Worm (Caenorhabditis elegans): ENCODE results near the gene gbb-2.

The gbb-2 gene

DNA sequence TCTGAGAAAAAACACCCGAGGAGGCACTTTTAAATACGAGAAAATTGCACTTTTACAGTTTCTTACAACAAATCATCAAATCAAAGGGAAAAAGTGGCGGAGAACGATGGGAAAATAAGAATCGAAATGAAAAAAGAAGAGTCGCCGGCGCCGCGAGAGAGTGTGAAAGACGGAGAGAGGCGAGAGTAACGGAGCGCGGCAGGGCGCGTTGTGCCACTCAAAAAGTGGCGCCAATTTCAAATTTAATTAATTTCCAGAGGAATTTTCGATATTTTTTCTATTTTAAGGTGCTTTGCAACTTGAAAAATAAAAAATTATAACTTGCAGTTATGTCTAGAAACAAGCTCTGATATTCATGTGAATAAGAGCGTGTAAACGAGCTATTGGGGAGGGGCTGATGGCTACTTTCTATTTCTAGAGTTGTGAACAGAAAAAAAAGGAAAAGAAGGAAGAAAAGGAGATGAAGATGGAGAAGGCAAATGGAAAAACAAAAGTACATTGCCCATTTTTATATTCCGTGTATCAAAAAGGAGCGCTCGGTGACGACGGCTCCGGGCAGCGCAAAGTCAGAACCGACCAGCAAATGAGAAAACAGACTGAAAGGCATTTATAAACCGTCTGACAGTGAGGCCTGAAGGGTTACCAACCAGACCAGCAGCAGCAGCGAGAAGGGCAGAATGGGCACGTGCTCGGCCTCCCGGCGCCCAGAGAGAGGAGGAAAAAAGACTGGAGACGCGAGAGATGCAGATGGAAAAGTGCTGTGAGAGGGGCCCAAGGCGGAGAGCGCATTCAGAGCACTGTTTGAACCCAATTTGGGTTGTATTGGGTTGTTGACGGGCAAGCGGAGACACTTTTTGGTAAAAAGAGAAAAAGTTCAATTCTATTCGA, 35.4 kb downstream of the gbb-2 start:
- TF ChIP-seq hmg-4 (GFP tag; optimal IDR thresholded peaks at IDR 0.05) (no peak), hnd-1 (tag; optimal IDR thresholded peaks at IDR 0.05) (no peak), ceh-13 (GFP tag; optimal IDR thresholded peaks at IDR 0.05) (no peak), sea-1 (GFP tag; conservative IDR thresholded peaks at IDR 0.05) (no peak), ceh-36 (tag; optimal IDR thresholded peaks at IDR 0.05) (no peak), pes-1 (GFP tag; IDR thresholded peaks at IDR 0.05) (no peak), ets-7 (tag; optimal IDR thresholded peaks at IDR 0.05) (no peak), hmbx-1 (tag; optimal IDR thresholded peaks at IDR 0.05) (no peak), tra-4 (tag; optimal IDR thresholded peaks at IDR 0.05) (no peak), tbx-11 (GFP tag; IDR thresholded peaks at IDR 0.05) (no peak), aly-1 (tag; optimal IDR thresholded peaks at IDR 0.05) (no peak), flt-1 (GFP tag; IDR thresholded peaks at IDR 0.05) (no peak), scrt-1 (GFP tag; IDR thresholded peaks at IDR 0.05) (no peak)

ce11 chrIV:4469770-4470709, 36.5 kb downstream of the gbb-2 start:
- TF ChIP-seq tbx-37 (GFP tag; conservative IDR thresholded peaks at IDR 0.05) (no peak), ama-1 (optimal IDR thresholded peaks at IDR 0.05) (no peak), flt-1 (GFP tag; IDR thresholded peaks at IDR 0.05) (no peak), B0310.2 (tag; optimal IDR thresholded peaks at IDR 0.05) (no peak), hnd-1 (tag; optimal IDR thresholded peaks at IDR 0.05) (no peak), scrt-1 (GFP tag; IDR thresholded peaks at IDR 0.05) (no peak)

DNA sequence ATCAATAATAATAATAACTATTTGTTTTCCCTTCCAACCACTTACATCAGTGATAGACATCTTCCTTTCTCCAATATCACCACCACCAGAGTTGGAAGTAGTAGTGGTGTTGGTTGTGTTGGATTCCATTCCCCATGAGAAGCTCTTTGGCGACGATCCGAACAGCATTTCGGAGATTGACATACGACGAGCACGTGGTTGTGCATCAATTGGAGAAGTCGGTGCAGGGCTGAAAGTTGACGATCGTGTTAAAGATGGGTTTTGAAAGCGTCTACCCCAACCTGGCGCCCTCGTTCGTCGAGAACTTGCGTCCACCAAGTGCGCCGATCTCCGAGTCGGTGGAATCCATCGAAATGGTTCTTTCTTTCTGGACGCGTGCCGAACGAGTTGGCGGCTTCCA, 37.5 kb downstream of the gbb-2 start:
- TF ChIP-seq flt-1 (GFP tag; IDR thresholded peaks at IDR 0.05): no peak
- no peak for TF ChIP-seq tbx-37 (GFP tag; conservative IDR thresholded peaks at IDR 0.05)

DNA sequence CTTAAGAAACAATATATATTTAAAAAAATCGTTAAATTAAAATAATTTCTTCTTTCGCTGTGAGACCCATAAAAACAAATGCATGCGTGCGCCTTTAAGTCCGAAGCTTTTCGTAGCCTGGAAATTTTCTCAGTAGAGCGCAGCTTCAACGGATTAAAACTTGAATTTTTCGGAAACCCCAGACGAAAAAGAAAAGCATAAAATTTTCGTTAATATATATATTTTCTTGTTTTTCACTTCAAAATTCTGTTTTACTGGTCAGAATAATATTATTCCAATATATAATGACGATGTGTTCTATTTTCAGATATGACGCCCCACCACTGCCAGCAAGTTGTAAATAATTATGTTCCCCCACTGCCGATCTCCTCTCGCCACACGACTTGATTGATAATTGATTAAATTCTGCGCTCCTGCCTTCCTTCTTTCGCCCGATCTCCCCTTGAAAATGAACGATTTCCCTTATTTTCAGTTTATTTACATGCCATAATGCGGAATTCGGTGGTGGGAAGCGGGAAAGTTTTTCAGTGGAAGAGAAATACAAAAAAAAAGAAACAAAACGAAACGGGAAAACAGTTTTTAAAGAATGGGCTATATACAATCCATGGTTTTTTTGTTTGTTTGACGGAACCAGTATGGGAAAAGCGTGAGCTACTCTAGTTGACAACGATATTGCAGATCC, 38.4 kb downstream of the gbb-2 start:
- no peak for TF ChIP-seq hmg-4 (GFP tag; optimal IDR thresholded peaks at IDR 0.05)
- no peak for TF ChIP-seq ama-1 (optimal IDR thresholded peaks at IDR 0.05)
- TF ChIP-seq hnd-1 (tag; optimal IDR thresholded peaks at IDR 0.05): no peak
- no peak for TF ChIP-seq scrt-1 (GFP tag; IDR thresholded peaks at IDR 0.05)
- no peak for TF ChIP-seq ceh-13 (GFP tag; optimal IDR thresholded peaks at IDR 0.05)
- no peak for TF ChIP-seq ets-7 (tag; optimal IDR thresholded peaks at IDR 0.05)
- TF ChIP-seq hmbx-1 (tag; optimal IDR thresholded peaks at IDR 0.05): no peak
- TF ChIP-seq tra-4 (tag; optimal IDR thresholded peaks at IDR 0.05): no peak
- TF ChIP-seq B0310.2 (tag; optimal IDR thresholded peaks at IDR 0.05): no peak
- no peak for TF ChIP-seq pes-1 (GFP tag; IDR thresholded peaks at IDR 0.05)
- TF ChIP-seq sea-1 (GFP tag; conservative IDR thresholded peaks at IDR 0.05): no peak
- no peak for TF ChIP-seq tbx-11 (GFP tag; IDR thresholded peaks at IDR 0.05)
- no peak for TF ChIP-seq ceh-36 (tag; optimal IDR thresholded peaks at IDR 0.05)
- TF ChIP-seq flt-1 (GFP tag; IDR thresholded peaks at IDR 0.05): no peak
- TF ChIP-seq F13C5.2 (tag; optimal IDR thresholded peaks at IDR 0.05): no peak
- TF ChIP-seq tbx-37 (GFP tag; conservative IDR thresholded peaks at IDR 0.05): no peak
- no peak for TF ChIP-seq aly-1 (tag; optimal IDR thresholded peaks at IDR 0.05)

- TF ChIP-seq B0310.2 (tag; optimal IDR thresholded peaks at IDR 0.05) (no peak), aly-1 (tag; optimal IDR thresholded peaks at IDR 0.05) (no peak), ceh-13 (GFP tag; optimal IDR thresholded peaks at IDR 0.05) (no peak), F13C5.2 (tag; optimal IDR thresholded peaks at IDR 0.05) (no peak), tbx-11 (GFP tag; IDR thresholded peaks at IDR 0.05) (no peak), flt-1 (GFP tag; IDR thresholded peaks at IDR 0.05) (no peak), sea-1 (GFP tag; conservative IDR thresholded peaks at IDR 0.05) (no peak), hnd-1 (tag; optimal IDR thresholded peaks at IDR 0.05) (no peak), ama-1 (optimal IDR thresholded peaks at IDR 0.05) (no peak), scrt-1 (GFP tag; IDR thresholded peaks at IDR 0.05) (no peak), hmbx-1 (tag; optimal IDR thresholded peaks at IDR 0.05) (no peak), ceh-36 (tag; optimal IDR thresholded peaks at IDR 0.05) (no peak), hmg-4 (GFP tag; optimal IDR thresholded peaks at IDR 0.05) (no peak), pes-1 (GFP tag; IDR thresholded peaks at IDR 0.05) (no peak), tbx-37 (GFP tag; conservative IDR thresholded peaks at IDR 0.05) (no peak), tra-4 (tag; optimal IDR thresholded peaks at IDR 0.05) (no peak), ets-7 (tag; optimal IDR thresholded peaks at IDR 0.05) (no peak)
Observed at ce11 chrIV:4465184-4465583, 41.4 kb downstream of the gbb-2 start, which contains the start of gene M01H9.5. M01H9.5 (plus strand) TSS chrIV:4465484.

ce11 chrIV:4463132-4463531, 43.4 kb downstream of the gbb-2 start, which contains the start of gene M01H9.2:
M01H9.2 (minus strand) TSS chrIV:4463232.
- TF ChIP-seq sea-1 (GFP tag; conservative IDR thresholded peaks at IDR 0.05) (no peak), hnd-1 (tag; optimal IDR thresholded peaks at IDR 0.05) (no peak), aly-1 (tag; optimal IDR thresholded peaks at IDR 0.05) (no peak), scrt-1 (GFP tag; IDR thresholded peaks at IDR 0.05) (no peak), hmg-4 (GFP tag; optimal IDR thresholded peaks at IDR 0.05) (no peak), hmbx-1 (tag; optimal IDR thresholded peaks at IDR 0.05) (no peak), ets-7 (tag; optimal IDR thresholded peaks at IDR 0.05) (no peak), tbx-37 (GFP tag; conservative IDR thresholded peaks at IDR 0.05) (no peak), F13C5.2 (tag; optimal IDR thresholded peaks at IDR 0.05) (no peak), ama-1 (optimal IDR thresholded peaks at IDR 0.05) (no peak), B0310.2 (tag; optimal IDR thresholded peaks at IDR 0.05) (no peak), pes-1 (GFP tag; IDR thresholded peaks at IDR 0.05) (no peak), ceh-13 (GFP tag; optimal IDR thresholded peaks at IDR 0.05) (no peak), ceh-36 (tag; optimal IDR thresholded peaks at IDR 0.05) (no peak), tra-4 (tag; optimal IDR thresholded peaks at IDR 0.05) (no peak), tbx-11 (GFP tag; IDR thresholded peaks at IDR 0.05) (no peak), flt-1 (GFP tag; IDR thresholded peaks at IDR 0.05) (no peak)
